Fruit fly (Drosophila melanogaster) whole organism: ENCODE measurements around the gene Atg18a.

ENCODE experiments used
- pan ChIP-seq: fragments of >200 bp; optimal IDR thresholded peaks from 2 replicates; lab custom pipeline; 2017
- psq ChIP-seq: fragments of >200 bp; optimal IDR thresholded peaks from 2 replicates; lab custom pipeline; 2017

dm6 chr3L:8221835-8222234 lies 35.2 kb downstream of the Atg18a start, which contains the start of gene CG13678:
- TF ChIP-seq pan (no peak), psq (lab: Kevin White, UChicago) (no peak)
